Fruit fly (Drosophila melanogaster) whole organism: Measurements from ENCODE around the gene kis.

ENCODE experiments used
- pan ChIP-seq: fragments of >200 bp; optimal IDR thresholded peaks from 2 replicates; lab custom pipeline; 2017
- psq ChIP-seq: fragments of >200 bp; optimal IDR thresholded peaks from 2 replicates; lab custom pipeline; 2017
- usp ChIP-seq: fragments of >200 bp; optimal IDR thresholded peaks from 2 replicates; lab custom pipeline; 2017; ENCODE audit warnings: missing biosample characterization, missing genetic modification characterization, mixed read lengths

DNA sequence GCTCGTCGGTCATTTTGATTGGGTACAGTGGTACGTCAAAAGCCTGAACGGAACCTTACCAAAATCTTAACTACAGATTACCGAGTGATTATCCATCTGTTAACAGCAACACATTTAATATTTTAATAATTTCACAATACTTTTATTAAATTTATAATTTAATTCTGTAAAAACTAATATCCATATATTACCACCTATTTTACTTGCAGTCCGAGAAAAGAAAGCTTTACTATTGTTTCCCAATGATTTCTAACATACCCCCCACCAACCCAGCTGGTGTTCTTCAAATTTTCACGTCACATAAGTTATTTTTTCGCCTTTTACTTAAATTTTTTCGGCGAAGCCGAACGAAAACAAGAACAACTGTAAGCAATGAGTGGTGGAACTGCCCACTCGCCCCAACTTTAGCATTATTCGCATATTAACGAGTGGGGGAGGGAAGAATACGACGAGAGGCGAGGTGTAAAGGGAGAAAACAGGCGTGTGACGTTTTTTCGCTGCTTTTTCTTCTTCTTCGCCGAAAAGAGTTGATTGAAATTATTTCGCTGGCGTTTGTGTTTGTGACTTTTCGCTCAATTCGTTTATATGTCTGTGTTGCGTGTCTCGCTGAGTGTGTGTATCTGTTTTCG is 2.7 kb downstream of the kis start:
- TF ChIP-seq psq (lab: Kevin White, UChicago) = no peak
- no peak for TF ChIP-seq usp (GFP tag; lab: Kevin White, UChicago)
- no peak for TF ChIP-seq pan (lab: Kevin White, UChicago)
